Fruit fly (Drosophila melanogaster): ENCODE data around the gene Cyp4g1.

Cyp4g1 gene

DNA sequence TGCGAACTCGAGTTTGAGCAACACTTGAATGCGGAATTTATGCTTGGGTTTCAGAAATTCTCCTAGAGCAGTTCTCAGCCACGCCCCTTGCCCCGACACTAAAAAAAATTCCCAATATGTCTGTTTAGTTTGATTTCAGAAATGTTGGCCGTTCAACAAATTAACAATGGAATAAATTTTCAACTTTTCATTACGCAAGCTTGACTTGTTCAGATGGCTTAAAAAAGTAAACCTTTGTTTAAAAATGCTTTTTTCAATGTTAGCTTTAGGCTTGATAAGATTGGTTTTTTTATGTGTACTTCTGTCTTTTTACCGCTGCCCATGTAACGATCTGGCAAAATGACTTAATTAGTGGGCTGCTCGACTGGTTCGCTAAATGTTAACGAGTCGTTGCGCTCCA is 16.4 kb downstream of the Cyp4g1 start (continued):
- TF ChIP-seq dac (GFP tag; optimal IDR thresholded peaks at IDR 0.05) (no peak), Sox14 (GFP tag; optimal IDR thresholded peaks at IDR 0.05) (no peak), salr (GFP tag; optimal IDR thresholded peaks at IDR 0.05) (peak in 1 of 2 experiments; percentile 30), CG3919 (GFP tag; optimal IDR thresholded peaks at IDR 0.05) (peak; percentile 10), pdm3 (GFP tag; optimal IDR thresholded peaks at IDR 0.05) (peak; percentile 11), CG31627 (GFP tag; optimal IDR thresholded peaks at IDR 0.05) (no peak)

DNA sequence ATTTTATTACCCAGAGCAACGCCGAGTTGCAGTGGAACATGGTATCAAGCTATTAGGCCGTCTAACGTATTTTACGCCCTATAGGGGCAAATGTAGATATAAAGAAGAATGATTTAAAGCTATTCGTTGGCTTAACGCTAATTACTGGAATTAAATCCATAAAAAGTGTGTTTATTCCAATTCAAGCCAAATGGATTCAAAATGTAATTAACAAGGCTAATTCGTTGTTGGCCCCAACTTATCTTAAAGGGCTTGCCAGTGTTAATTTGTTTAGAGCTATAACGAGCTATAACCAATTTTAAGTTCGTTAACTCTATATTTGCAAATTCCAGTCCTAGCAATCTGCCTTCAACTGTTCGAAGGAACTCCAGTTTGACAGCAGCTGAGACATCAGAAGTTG is 20.2 kb downstream of the Cyp4g1 start:
- TF ChIP-seq Eip78C (GFP tag) (peak; percentile 51), svp (GFP tag) (peak; percentile 69), Hr38 (GFP tag; optimal IDR thresholded peaks at IDR 0.05) (no peak), cyc (GFP tag; optimal IDR thresholded peaks at IDR 0.05) (no peak), CG9139 (GFP tag; optimal IDR thresholded peaks at IDR 0.05) (no peak)

DNA sequence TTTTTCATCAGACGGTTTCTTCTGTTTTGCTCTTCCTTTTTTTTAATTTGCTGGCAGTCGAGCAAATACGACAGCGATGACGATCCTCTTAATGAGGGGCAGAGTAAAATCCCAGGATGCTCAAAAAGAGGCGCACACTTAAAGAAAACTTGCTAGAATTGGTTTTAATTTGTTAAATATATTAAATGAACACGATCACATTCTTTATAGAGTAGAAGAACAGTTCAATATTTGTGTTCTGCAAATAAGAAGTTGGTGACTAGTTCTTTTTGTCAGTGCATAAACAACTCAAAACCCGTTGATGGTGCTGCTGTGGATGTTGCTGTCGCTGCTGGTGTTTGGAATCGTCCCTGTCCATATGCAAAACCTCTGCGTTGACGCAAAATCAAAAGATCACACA is 20.9 kb downstream of the Cyp4g1 start:
- TF ChIP-seq Hr39 (GFP tag; optimal IDR thresholded peaks at IDR 0.05) (peak; percentile 70), CG10669 (GFP tag; optimal IDR thresholded peaks at IDR 0.05) (peak; percentile 74), CG16779 (tag; optimal IDR thresholded peaks at IDR 0.05) (no peak), Hr38 (GFP tag; optimal IDR thresholded peaks at IDR 0.05) (no peak), CG6163 (GFP tag; IDR thresholded peaks at IDR 0.05) (peak; percentile 86), CG10631 (GFP tag; optimal IDR thresholded peaks at IDR 0.05) (peak; percentile 71), fkh (GFP tag; optimal IDR thresholded peaks at IDR 0.05) (no peak), Blimp-1 (GFP tag; optimal IDR thresholded peaks at IDR 0.05) (peak; percentile 33), Met (GFP tag; optimal IDR thresholded peaks at IDR 0.05) (peak; percentile 86), CG32006 (GFP tag; optimal IDR thresholded peaks at IDR 0.05) (peak; percentile 48), salr (GFP tag; optimal IDR thresholded peaks at IDR 0.05) (peak; percentile 39 to 40), spab (GFP tag; optimal IDR thresholded peaks at IDR 0.05) (peak; percentile 60), Eip78C (GFP tag) (peak; percentile 94), CG6792 (GFP tag; optimal IDR thresholded peaks at IDR 0.05) (peak; percentile 68), CG7368 (GFP tag; optimal IDR thresholded peaks at IDR 0.05) (peak; percentile 43), fd85E (GFP tag; optimal IDR thresholded peaks at IDR 0.05) (no peak), lz (GFP tag; optimal IDR thresholded peaks at IDR 0.05) (peak; percentile 78), CG6808 (GFP tag; optimal IDR thresholded peaks at IDR 0.05) (peak; percentile 59), fd59A (GFP tag; optimal IDR thresholded peaks at IDR 0.05) (peak; percentile 50), dsx (GFP tag; optimal IDR thresholded peaks at IDR 0.05; ENCODE audit: poor library complexity, severe bottlenecking) (peak; percentile 73), esn (GFP tag; optimal IDR thresholded peaks at IDR 0.05) (peak; percentile 83), CG1621 (tag; optimal IDR thresholded peaks at IDR 0.05) (peak; percentile 44), pdm3 (GFP tag; optimal IDR thresholded peaks at IDR 0.05) (peak; percentile 71), svp (GFP tag) (peak; percentile 90), CG11294 (GFP tag; IDR thresholded peaks at IDR 0.05) (no peak), CG6276 (GFP tag; optimal IDR thresholded peaks at IDR 0.05) (peak; percentile 9), ss (GFP tag; optimal IDR thresholded peaks at IDR 0.05) (peak; percentile 37 to 49), eg (GFP tag; IDR thresholded peaks at IDR 0.05) (0 out of 3 replicates have a peak, but pooled peaks have one; percentile 40), CG8632 (GFP tag; optimal IDR thresholded peaks at IDR 0.05) (peak; percentile 65), CG6854 (GFP tag; optimal IDR thresholded peaks at IDR 0.05) (no peak), Gug (GFP tag; IDR thresholded peaks at IDR 0.05) (no peak), OdsH (GFP tag; optimal IDR thresholded peaks at IDR 0.05) (peak; percentile 65), Sox14 (GFP tag; optimal IDR thresholded peaks at IDR 0.05) (peak; percentile 73), Eip75B (GFP tag; optimal IDR thresholded peaks at IDR 0.05) (peak; percentile 70), Sox15 (GFP tag; optimal IDR thresholded peaks at IDR 0.05) (peak; percentile 24), CG8319 (GFP tag; optimal IDR thresholded peaks at IDR 0.05) (peak; percentile 53), dac (GFP tag; optimal IDR thresholded peaks at IDR 0.05) (no peak), CG34406 (GFP tag; optimal IDR thresholded peaks at IDR 0.05) (peak; percentile 67), Ets21C (GFP tag; optimal IDR thresholded peaks at IDR 0.05) (peak; percentile 61), CG3032 (tag; optimal IDR thresholded peaks at IDR 0.05) (peak; percentile 63), CG11762 (GFP tag; optimal IDR thresholded peaks at IDR 0.05; ENCODE audit: insufficient read depth) (peak; percentile 65), achi (GFP tag; optimal IDR thresholded peaks at IDR 0.05) (peak; percentile 53), Ets96B (tag; optimal IDR thresholded peaks at IDR 0.05) (peak; percentile 70)
